Fruit fly (Drosophila melanogaster) whole organism, embryonic: ENCODE data around the gene Shal.

ENCODE experiments used
- Antp ChIP-seq: fragments of 200-800 bp; sonication (Bioruptor generic); optimal IDR thresholded peaks from 3 replicates; lab custom pipeline; 2016; ENCODE audit warnings: missing biosample characterization, missing genetic modification characterization
- B-H1 ChIP-seq: fragments of 200-800 bp; sonication (Bioruptor generic); IDR thresholded peaks from 3 replicates; pipeline ENCODE4 v1.3.6; 2022; ENCODE audit warnings: missing biosample characterization, missing genetic modification characterization
- Bdp1 ChIP-seq: fragments of 200-800 bp; sonication (Bioruptor generic); optimal IDR thresholded peaks from 3 replicates; lab custom pipeline; 2016; ENCODE audit warnings: missing biosample characterization, missing genetic modification characterization
- CG1024 ChIP-seq: fragments of 200-800 bp; sonication (Bioruptor generic); IDR thresholded peaks from 2 replicates; pipeline ENCODE4 v1.3.6; 2022; ENCODE audit warnings: missing biosample characterization, missing genetic modification characterization
- CG10543 ChIP-seq: fragments of 200-800 bp; sonication (Bioruptor generic); optimal IDR thresholded peaks from 3 replicates; lab custom pipeline; 2017; ENCODE audit warnings: missing biosample characterization, mild to moderate bottlenecking, missing genetic modification characterization, moderate library complexity
- CG10959 ChIP-seq: fragments of 200-800 bp; sonication (Bioruptor generic); IDR thresholded peaks from 2 replicates; pipeline ENCODE4 v1.3.6; 2022; ENCODE audit warnings: missing biosample characterization, missing genetic modification characterization
- CG11696 ChIP-seq: fragments of 200-800 bp; sonication (Bioruptor generic); IDR thresholded peaks from 2 replicates; pipeline ENCODE4 v1.3.6; 2022; ENCODE audit warnings: missing biosample characterization, missing genetic modification characterization
- CG12071 ChIP-seq: fragments of 200-800 bp; sonication (Bioruptor generic); optimal IDR thresholded peaks from 3 replicates; lab custom pipeline; 2018; ENCODE audit warnings: missing biosample characterization, mild to moderate bottlenecking, missing genetic modification characterization
- CG12236 ChIP-seq: fragments of 200-800 bp; sonication (Bioruptor generic); optimal IDR thresholded peaks from 2 replicates; lab custom pipeline; 2016; ENCODE audit warnings: missing biosample characterization, missing genetic modification characterization
- CG12391 ChIP-seq: fragments of 200-800 bp; sonication (Bioruptor generic); optimal IDR thresholded peaks from 3 replicates; lab custom pipeline; 2018; ENCODE audit warnings: missing biosample characterization, mild to moderate bottlenecking, missing genetic modification characterization, moderate library complexity
- CG13287 ChIP-seq: fragments of 200-800 bp; sonication (Bioruptor generic); IDR thresholded peaks from 2 replicates; pipeline ENCODE4 v1.3.6; 2022; ENCODE audit warnings: missing biosample characterization, missing genetic modification characterization; ENCODE audit not compliant: partially characterized antibody
- CG13424 ChIP-seq: fragments of 200-800 bp; sonication (Bioruptor generic); optimal IDR thresholded peaks from 2 replicates; lab custom pipeline; 2019; ENCODE audit warnings: missing biosample characterization, mild to moderate bottlenecking, missing genetic modification characterization, moderate library complexity
- CG13894 ChIP-seq: fragments of 200-800 bp; sonication (Bioruptor generic); optimal IDR thresholded peaks from 3 replicates; lab custom pipeline; 2018; ENCODE audit warnings: missing biosample characterization, mild to moderate bottlenecking, missing genetic modification characterization, moderate library complexity
- CG15011 ChIP-seq: fragments of 200-800 bp; sonication (Bioruptor generic); optimal IDR thresholded peaks from 3 replicates; lab custom pipeline; 2018; ENCODE audit warnings: missing biosample characterization, mild to moderate bottlenecking, missing genetic modification characterization
- CG1602 ChIP-seq: fragments of 200-800 bp; sonication (Bioruptor generic); optimal IDR thresholded peaks from 3 replicates; lab custom pipeline; 2016; ENCODE audit warnings: missing biosample characterization, missing genetic modification characterization
- CG1832 ChIP-seq: fragments of 200-800 bp; sonication (Bioruptor generic); optimal IDR thresholded peaks from 2 replicates; lab custom pipeline; 2017; ENCODE audit warnings: missing biosample characterization, mild to moderate bottlenecking, missing genetic modification characterization, inconsistent platforms
- CG2199 ChIP-seq: fragments of 200-800 bp; sonication (Bioruptor generic); IDR thresholded peaks from 3 replicates; pipeline ENCODE4 v1.3.6; 2022; ENCODE audit warnings: missing biosample characterization, missing genetic modification characterization
- CG31224 ChIP-seq: fragments of 200-800 bp; sonication (Bioruptor generic); IDR thresholded peaks from 2 replicates; pipeline ENCODE4 v1.3.6; 2022; ENCODE audit warnings: missing biosample characterization, missing genetic modification characterization
- CG31441 ChIP-seq: fragments of 200-800 bp; sonication (Bioruptor generic); IDR thresholded peaks from 2 replicates; pipeline ENCODE4 v1.3.6; 2022; ENCODE audit warnings: missing biosample characterization, missing genetic modification characterization
- CG33557 ChIP-seq: fragments of 200-800 bp; sonication (Bioruptor generic); optimal IDR thresholded peaks from 2 replicates; lab custom pipeline; 2019; ENCODE audit warnings: missing biosample characterization, mild to moderate bottlenecking, missing genetic modification characterization, moderate library complexity
- CG3726 ChIP-seq: fragments of 200-800 bp; sonication (Bioruptor generic); IDR thresholded peaks from 3 replicates; pipeline ENCODE4, ENCODE4 v1.3.6; 2022; ENCODE audit warnings: missing biosample characterization, missing genetic modification characterization
- CG4282 ChIP-seq: fragments of 200-800 bp; sonication (Bioruptor generic); optimal IDR thresholded peaks from 2 replicates; lab custom pipeline; 2016; ENCODE audit warnings: missing biosample characterization, missing genetic modification characterization
- CG4328 ChIP-seq: fragments of 200-800 bp; sonication (Bioruptor generic); optimal IDR thresholded peaks from 3 replicates; lab custom pipeline; 2017; ENCODE audit warnings: missing biosample characterization, missing genetic modification reagents, missing genetic modification characterization
- CG4360 ChIP-seq: fragments of 200-800 bp; sonication (Bioruptor generic); IDR thresholded peaks from 2 replicates; pipeline ENCODE4 v1.3.6; 2022; ENCODE audit warnings: missing biosample characterization, missing genetic modification characterization
- CG4820 ChIP-seq: fragments of 200-800 bp; sonication (Bioruptor generic); optimal IDR thresholded peaks from 3 replicates; lab custom pipeline; 2016; ENCODE audit warnings: missing biosample characterization, missing genetic modification characterization
- CG5245 ChIP-seq: fragments of 200-800 bp; sonication (Bioruptor generic); optimal IDR thresholded peaks from 3 replicates; lab custom pipeline; 2016; ENCODE audit warnings: missing biosample characterization, missing genetic modification characterization
- CG5953 ChIP-seq: fragments of 200-800 bp; sonication (Bioruptor generic); IDR thresholded peaks from 2 replicates; pipeline ENCODE4 v1.3.6; 2022; ENCODE audit warnings: missing biosample characterization, missing genetic modification characterization
- CG6813 ChIP-seq: fragments of 200-800 bp; sonication (Bioruptor generic); optimal IDR thresholded peaks from 2 replicates; lab custom pipeline; 2017; ENCODE audit warnings: missing biosample characterization, missing genetic modification characterization, mild to moderate bottlenecking, moderate library complexity, missing genetic modification reagents
- CG6854 ChIP-seq: fragments of 200-800 bp; sonication (Bioruptor generic); optimal IDR thresholded peaks from 3 replicates; lab custom pipeline; 2017; ENCODE audit warnings: missing biosample characterization, mild to moderate bottlenecking, missing genetic modification characterization
- CG7357 ChIP-seq: fragments of 200-800 bp; sonication (Bioruptor generic); IDR thresholded peaks from 3 replicates; pipeline ENCODE4 v1.3.6; 2022; ENCODE audit warnings: missing biosample characterization, missing genetic modification characterization
- Dfd ChIP-seq, 2 experiments: fragments of >200 bp; optimal IDR thresholded peaks; 2 replicates each; lab custom pipeline; 2017; ENCODE audit warnings: missing biosample characterization in 2 of 2, missing genetic modification characterization in 2 of 2
- ERR ChIP-seq: fragments of 200-800 bp; sonication (Bioruptor generic); optimal IDR thresholded peaks from 2 replicates; lab custom pipeline; 2016; ENCODE audit warnings: missing biosample characterization, missing genetic modification characterization
- HLH3B ChIP-seq: fragments of 200-800 bp; sonication (Bioruptor generic); IDR thresholded peaks from 2 replicates; pipeline ENCODE4 v1.3.6; 2022; ENCODE audit warnings: missing biosample characterization, missing genetic modification characterization
- NC2α ChIP-seq: fragments of 200-800 bp; sonication (Bioruptor generic); optimal IDR thresholded peaks from 2 replicates; lab custom pipeline; 2016; ENCODE audit warnings: missing biosample characterization, missing genetic modification characterization
- Rfx ChIP-seq: fragments of 200-800 bp; sonication (Bioruptor generic); IDR thresholded peaks from 2 replicates; pipeline ENCODE4 v1.3.6; 2022; ENCODE audit warnings: missing biosample characterization, missing genetic modification characterization
- Rx ChIP-seq: fragments of 200-800 bp; sonication (Bioruptor generic); IDR thresholded peaks from 2 replicates; pipeline ENCODE4 v1.3.6; 2022; ENCODE audit warnings: missing biosample characterization, missing genetic modification characterization
- Vsx1 ChIP-seq: fragments of 200-800 bp; sonication (Bioruptor generic); optimal IDR thresholded peaks from 2 replicates; lab custom pipeline; 2017; ENCODE audit warnings: missing biosample characterization, mild to moderate bottlenecking, missing genetic modification characterization, missing genetic modification reagents
- bbx ChIP-seq: fragments of 200-800 bp; sonication (Bioruptor generic); IDR thresholded peaks from 2 replicates; pipeline ENCODE4 v1.3.6; 2022; ENCODE audit warnings: missing biosample characterization, missing genetic modification characterization; ENCODE audit not compliant: partially characterized antibody
- chif ChIP-seq, 2 experiments: fragments of 200-800 bp; sonication (Bioruptor generic); optimal IDR thresholded peaks; 3 replicates each; lab custom pipeline; 2016; ENCODE audit warnings: missing biosample characterization in 2 of 2, missing genetic modification characterization in 2 of 2
- dan ChIP-seq: fragments of 200-800 bp; sonication (Bioruptor generic); IDR thresholded peaks from 2 replicates; pipeline ENCODE4 v1.3.6; 2022; ENCODE audit warnings: missing biosample characterization, missing genetic modification characterization
- dysf ChIP-seq: fragments of 200-800 bp; sonication (Bioruptor generic); IDR thresholded peaks from 3 replicates; pipeline ENCODE4 v1.3.6; 2022; ENCODE audit warnings: missing biosample characterization, missing genetic modification characterization
- esg ChIP-seq: fragments of 200-800 bp; sonication (Bioruptor generic); conservative IDR thresholded peaks from 2 replicates; pipeline ENCODE4 v1.3.6; 2022; ENCODE audit warnings: missing biosample characterization, missing genetic modification characterization
- grn ChIP-seq: fragments of 200-800 bp; sonication (Bioruptor generic); optimal IDR thresholded peaks from 3 replicates; lab custom pipeline; 2017; ENCODE audit warnings: missing biosample characterization, missing genetic modification characterization
- gt ChIP-seq: fragments of 200-800 bp; sonication (Bioruptor generic); IDR thresholded peaks from 2 replicates; pipeline ENCODE4 v1.3.6; 2022; ENCODE audit warnings: missing biosample characterization, missing genetic modification characterization
- hth ChIP-seq: fragments of >200 bp; optimal IDR thresholded peaks from 2 replicates; lab custom pipeline; 2017; ENCODE audit warnings: inconsistent platforms
- inv ChIP-seq: fragments of 200-800 bp; sonication (Bioruptor generic); IDR thresholded peaks from 2 replicates; pipeline ENCODE4 v1.3.6; 2022; ENCODE audit warnings: missing biosample characterization, missing genetic modification characterization; ENCODE audit not compliant: partially characterized antibody
- ken ChIP-seq: fragments of 200-800 bp; sonication (Bioruptor generic); IDR thresholded peaks from 3 replicates; pipeline ENCODE4 v1.3.6; 2022; ENCODE audit warnings: missing biosample characterization, missing genetic modification characterization
- otp ChIP-seq: fragments of 200-800 bp; sonication (Bioruptor generic); IDR thresholded peaks from 3 replicates; pipeline ENCODE4, ENCODE4 v1.3.6; 2022; ENCODE audit warnings: missing biosample characterization, missing genetic modification characterization
- peb ChIP-seq: fragments of 200-800 bp; sonication (Bioruptor generic); IDR thresholded peaks from 2 replicates; pipeline ENCODE4 v1.3.6; 2022; ENCODE audit warnings: missing biosample characterization, missing genetic modification characterization
- sisA ChIP-seq: fragments of 200-800 bp; sonication (Bioruptor generic); IDR thresholded peaks from 2 replicates; pipeline ENCODE4 v1.3.6; 2022; ENCODE audit warnings: missing biosample characterization, missing genetic modification characterization
- sob ChIP-seq: fragments of 200-800 bp; sonication (Bioruptor generic); IDR thresholded peaks from 2 replicates; pipeline ENCODE4 v1.3.6; 2022; ENCODE audit warnings: missing biosample characterization, missing genetic modification characterization
- yki ChIP-seq: fragments of >200 bp; optimal IDR thresholded peaks from 3 replicates; lab custom pipeline; 2018

Gene Shal

dm6 chr3L:19560695-19561246, 23.6 kb downstream of the Shal start (continued):
- TF ChIP-seq CG13894 (tag; lab: Kevin White, UChicago) (peak; percentile 91), Bdp1 (peak; percentile 86), CG31441 (GFP tag; lab: Robert Waterston, UW) (peak; percentile 95), Rfx (GFP tag; lab: Robert Waterston, UW) (peak; percentile 95), Antp (GFP tag; lab: Kevin White, UChicago) (peak; percentile 88), CG33557 (peak; percentile 97), CG1024 (GFP tag; lab: Robert Waterston, UW) (peak; percentile 91), esg (GFP tag; lab: Robert Waterston, UW) (peak; percentile 93), NC2α (GFP tag; lab: Kevin White, UChicago) (peak; percentile 87), HLH3B (peak; percentile 93), CG6854 (GFP tag; lab: Kevin White, UChicago) (peak; percentile 84), CG4328 (GFP tag; lab: Kevin White, UChicago) (peak; percentile 94), chif (GFP tag; optimal IDR thresholded peaks at IDR 0.05; lab: Kevin White, UChicago) (peak; percentile 89 to 96), Vsx1 (GFP tag; lab: Kevin White, UChicago) (peak; percentile 92), Rx (GFP tag; lab: Robert Waterston, UW) (peak; percentile 87), CG13287 (GFP tag; lab: Robert Waterston, UW) (no peak), CG4282 (GFP tag; lab: Kevin White, UChicago) (peak; percentile 80), ken (GFP tag; lab: Robert Waterston, UW) (peak; percentile 93), B-H1 (GFP tag; lab: Robert Waterston, UW) (peak; percentile 93), CG6813 (GFP tag; lab: Kevin White, UChicago) (peak; percentile 95), CG1832 (GFP tag; lab: Kevin White, UChicago) (no peak), CG3726 (GFP tag; lab: Robert Waterston, UW) (peak; percentile 92), ERR (GFP tag; lab: Kevin White, UChicago) (peak; percentile 67), sob (GFP tag; lab: Robert Waterston, UW) (peak; percentile 96), hth (lab: Kevin White, UChicago) (no peak), bbx (GFP tag; lab: Robert Waterston, UW) (no peak), CG10959 (peak; percentile 95), otp (peak; percentile 95), dan (GFP tag; lab: Robert Waterston, UW) (no peak; the same call in 1 of the 2 replicates), CG2199 (GFP tag; lab: Robert Waterston, UW) (peak; percentile 93), CG4820 (GFP tag; lab: Kevin White, UChicago) (peak; percentile 95), gt (peak; percentile 87), grn (peak; percentile 68), dysf (GFP tag; lab: Robert Waterston, UW) (peak; percentile 96), CG12236 (GFP tag; lab: Kevin White, UChicago) (peak; percentile 92), CG10543 (GFP tag; lab: Kevin White, UChicago) (peak; percentile 87), CG1602 (GFP tag; lab: Kevin White, UChicago) (peak; percentile 95), CG13424 (tag; lab: Kevin White, UChicago) (peak; percentile 97), CG7357 (GFP tag; lab: Robert Waterston, UW) (peak; percentile 87), inv (GFP tag; lab: Robert Waterston, UW) (no peak), peb (GFP tag; lab: Robert Waterston, UW) (peak; percentile 86), CG31224 (GFP tag; lab: Robert Waterston, UW) (peak; percentile 86), Dfd (GFP tag; optimal IDR thresholded peaks at IDR 0.05; lab: Kevin White, UChicago) (no peak), CG12071 (GFP tag; lab: Kevin White, UChicago) (peak; percentile 87), CG11696 (GFP tag; lab: Robert Waterston, UW) (peak; percentile 85; the same call in 1 of the 2 replicates), CG15011 (peak; percentile 90), CG5953 (GFP tag; lab: Robert Waterston, UW) (peak; percentile 89), CG12391 (tag; lab: Kevin White, UChicago) (peak; percentile 97), CG4360 (GFP tag; lab: Robert Waterston, UW) (peak; percentile 79), yki (lab: Kevin White, UChicago) (no peak), sisA (GFP tag; lab: Robert Waterston, UW) (peak; percentile 94), CG5245 (GFP tag; lab: Kevin White, UChicago) (peak; percentile 94)
